Fruit fly (Drosophila melanogaster): ENCODE measurements around the gene Upf1.

dm6 chrX:11882447-11882846 lies 22.7 kb downstream of the Upf1 start:
- TF ChIP-seq rn (GFP tag; IDR thresholded peaks at IDR 0.05) (no peak), Pif1A (GFP tag; optimal IDR thresholded peaks at IDR 0.05) (peak; percentile 24), CG8159 (tag; optimal IDR thresholded peaks at IDR 0.05) (peak; percentile 44), fd96Ca (GFP tag; IDR thresholded peaks at IDR 0.05) (no peak)
